Fruit fly (Drosophila melanogaster): ENCODE results near the gene CG7384.

The CG7384 gene

DNA sequence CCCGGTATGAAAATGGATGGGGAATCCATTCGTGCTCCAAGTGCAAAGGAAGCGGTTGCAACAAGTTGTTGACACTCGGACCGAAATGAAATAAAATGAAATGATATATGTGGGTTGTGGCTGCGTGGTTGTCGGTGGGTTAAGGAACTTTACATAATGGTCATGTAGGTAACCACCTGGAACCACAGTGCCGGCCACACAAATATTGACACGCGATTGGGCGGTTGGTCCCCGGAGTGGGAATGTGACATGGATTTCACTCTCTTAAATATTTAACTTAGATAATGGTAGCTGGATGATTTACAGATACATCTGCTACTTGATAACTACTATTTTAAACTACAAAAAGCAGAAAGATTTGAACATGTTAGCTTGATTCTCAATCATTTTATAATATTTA lies 5.4 kb downstream of the CG7384 start (continued):
- TF ChIP-seq bsh (GFP tag; optimal IDR thresholded peaks at IDR 0.05) (peak in 1 of 2 experiments; percentile 41), Hey (tag; optimal IDR thresholded peaks at IDR 0.05) (no peak), lov (optimal IDR thresholded peaks at IDR 0.05) (no peak), lov (GFP tag; IDR thresholded peaks at IDR 0.05) (0 out of 3 replicates have a peak, but pooled peaks have one; percentile 9), ac (GFP tag; optimal IDR thresholded peaks at IDR 0.05) (peak; percentile 56), ranshi (GFP tag; IDR thresholded peaks at IDR 0.05) (no peak), CG12219 (GFP tag; optimal IDR thresholded peaks at IDR 0.05) (peak; percentile 43), CG14014 (GFP tag; IDR thresholded peaks at IDR 0.05) (no peak), Nf-YB (GFP tag; optimal IDR thresholded peaks at IDR 0.05) (peak; percentile 36), CG4707 (GFP tag; optimal IDR thresholded peaks at IDR 0.05) (peak; percentile 36), CG42726 (GFP tag; IDR thresholded peaks at IDR 0.05; ENCODE audit: partially characterized antibody) (no peak), nerfin-2 (GFP tag; IDR thresholded peaks at IDR 0.05; ENCODE audit: partially characterized antibody) (no peak), btn (GFP tag; optimal IDR thresholded peaks at IDR 0.05) (no peak), fd64A (GFP tag; optimal IDR thresholded peaks at IDR 0.05) (peak; percentile 55), CG11696 (GFP tag; IDR thresholded peaks at IDR 0.05) (peak; percentile 71), CG14441 (GFP tag; IDR thresholded peaks at IDR 0.05) (no peak), stc (GFP tag; IDR thresholded peaks at IDR 0.05) (no peak), run (tag; optimal IDR thresholded peaks at IDR 0.05) (no peak), CG15073 (GFP tag; optimal IDR thresholded peaks at IDR 0.05) (no peak), Dfd (GFP tag; optimal IDR thresholded peaks at IDR 0.05) (no peak), CG7745 (tag; optimal IDR thresholded peaks at IDR 0.05) (peak; percentile 27), Dp (GFP tag; optimal IDR thresholded peaks at IDR 0.05) (no peak), Doc3 (GFP tag; IDR thresholded peaks at IDR 0.05; ENCODE audit: partially characterized antibody) (no peak), prd (optimal IDR thresholded peaks at IDR 0.05) (no peak), prd (GFP tag; IDR thresholded peaks at IDR 0.05) (no peak; the same call in 2 of the 3 replicates), CG17568 (GFP tag; optimal IDR thresholded peaks at IDR 0.05) (peak; percentile 8), aop (GFP tag; IDR thresholded peaks at IDR 0.05) (no peak), Camta (GFP tag; optimal IDR thresholded peaks at IDR 0.05) (no peak), sisA (GFP tag; IDR thresholded peaks at IDR 0.05) (no peak), CG31224 (GFP tag; IDR thresholded peaks at IDR 0.05) (no peak), vnd (GFP tag; IDR thresholded peaks at IDR 0.05; ENCODE audit: partially characterized antibody) (no peak), zfh2 (GFP tag; optimal IDR thresholded peaks at IDR 0.05) (no peak), CG1529 (GFP tag; optimal IDR thresholded peaks at IDR 0.05) (peak; percentile 8), dpn (GFP tag; optimal IDR thresholded peaks at IDR 0.05) (no peak), CG8765 (GFP tag; IDR thresholded peaks at IDR 0.05) (no peak), Max (GFP tag; optimal IDR thresholded peaks at IDR 0.05) (no peak), CG14710 (tag; optimal IDR thresholded peaks at IDR 0.05) (peak; percentile 53), CG15696 (tag; optimal IDR thresholded peaks at IDR 0.05) (peak; percentile 81), CG7271 (tag; optimal IDR thresholded peaks at IDR 0.05) (no peak), psq (GFP tag; optimal IDR thresholded peaks at IDR 0.05) (no peak), Opbp (GFP tag; IDR thresholded peaks at IDR 0.05; ENCODE audit: partially characterized antibody) (no peak), CG6791 (GFP tag; IDR thresholded peaks at IDR 0.05; ENCODE audit: partially characterized antibody) (peak; percentile 31; the same call in 1 of the 3 replicates), MESR4 (GFP tag; optimal IDR thresholded peaks at IDR 0.05) (no peak), CG9817 (tag; optimal IDR thresholded peaks at IDR 0.05) (no peak), CG6813 (GFP tag; optimal IDR thresholded peaks at IDR 0.05) (peak; percentile 72), D (optimal IDR thresholded peaks at IDR 0.05) (no peak), D (GFP tag; optimal IDR thresholded peaks at IDR 0.05) (peak; percentile 23), CG1602 (GFP tag; optimal IDR thresholded peaks at IDR 0.05) (no peak), nerfin-1 (tag; optimal IDR thresholded peaks at IDR 0.05) (peak; percentile 39), ase (GFP tag; IDR thresholded peaks at IDR 0.05) (no peak), Nf-YC (tag; optimal IDR thresholded peaks at IDR 0.05) (no peak)
